Worm (Caenorhabditis elegans) whole organism, L4/young adult: ENCODE data around the gene Y41C4A.22.

Experiments used
- W03F9.2 ChIP-seq: fragments of 150-350 bp; optimal IDR thresholded peaks from 2 replicates; lab custom pipeline; 2014; ENCODE audit warnings: missing biosample characterization, missing genetic modification characterization
- dao-5 ChIP-seq: sonication (generic microtip); optimal IDR thresholded peaks from 2 replicates; lab custom pipeline; 2016; ENCODE audit warnings: missing genotype, missing genetic modification characterization, moderate library complexity, missing compliant biosample characterization

- no peak for TF ChIP-seq W03F9.2 (tag; lab: Kevin White, UChicago)
- TF ChIP-seq dao-5: no peak
These were observed 2.7 kb upstream of the Y41C4A.22 start for ce11 chrIII:11692380-11692779.
